Fruit fly (Drosophila melanogaster) whole organism, prepupa: ENCODE data around the gene Hers.

Source experiments
- Blimp-1 ChIP-seq: fragments of 200-800 bp; sonication (Bioruptor generic); optimal IDR thresholded peaks from 3 replicates; lab custom pipeline; 2017; ENCODE audit warnings: missing biosample characterization, missing genetic modification characterization, mild to moderate bottlenecking, moderate library complexity, missing genetic modification reagents
- CG10631 ChIP-seq: fragments of 200-800 bp; sonication (Bioruptor generic); optimal IDR thresholded peaks from 2 replicates; lab custom pipeline; 2016; ENCODE audit warnings: missing biosample characterization, missing genetic modification characterization
- CG10669 ChIP-seq: fragments of 200-800 bp; sonication (Bioruptor generic); optimal IDR thresholded peaks from 3 replicates; lab custom pipeline; 2018; ENCODE audit warnings: missing biosample characterization, mild to moderate bottlenecking, missing genetic modification characterization, moderate library complexity
- CG11294 ChIP-seq: fragments of 200-800 bp; sonication (Bioruptor generic); IDR thresholded peaks from 2 replicates; pipeline ENCODE4 v1.3.6; 2022; ENCODE audit warnings: missing biosample characterization, missing genetic modification characterization
- CG15336 ChIP-seq: fragments of 200-800 bp; sonication (Bioruptor generic); IDR thresholded peaks from 2 replicates; pipeline ENCODE4 v1.3.6; 2022; ENCODE audit warnings: missing biosample characterization, missing genetic modification characterization
- CG3032 ChIP-seq: fragments of 200-800 bp; optimal IDR thresholded peaks from 2 replicates; lab custom pipeline; 2019; ENCODE audit warnings: missing biosample characterization, mild to moderate bottlenecking, missing genetic modification characterization, moderate library complexity
- CG31627 ChIP-seq: fragments of 200-800 bp; sonication (Bioruptor generic); optimal IDR thresholded peaks from 3 replicates; lab custom pipeline; 2016; ENCODE audit warnings: missing biosample characterization, missing genetic modification characterization
- CG34406 ChIP-seq: fragments of 200-800 bp; sonication (Bioruptor generic); optimal IDR thresholded peaks from 3 replicates; lab custom pipeline; 2016; ENCODE audit warnings: missing biosample characterization, missing genetic modification characterization
- CG3919 ChIP-seq: fragments of 200-800 bp; sonication (Bioruptor generic); optimal IDR thresholded peaks from 3 replicates; lab custom pipeline; 2016; ENCODE audit warnings: missing biosample characterization, missing genetic modification characterization
- CG4318 ChIP-seq: fragments of 200-800 bp; sonication (Bioruptor generic); optimal IDR thresholded peaks from 3 replicates; lab custom pipeline; 2017; ENCODE audit warnings: missing biosample characterization, mild to moderate bottlenecking, missing genetic modification characterization
- CG6808 ChIP-seq: fragments of 200-800 bp; sonication (Bioruptor generic); optimal IDR thresholded peaks from 3 replicates; lab custom pipeline; 2017; ENCODE audit warnings: missing biosample characterization, missing genetic modification characterization, mild to moderate bottlenecking, moderate library complexity, missing genetic modification reagents
- CG6854 ChIP-seq: fragments of 200-800 bp; sonication (Bioruptor generic); optimal IDR thresholded peaks from 2 replicates; lab custom pipeline; 2017; ENCODE audit warnings: missing biosample characterization, mild to moderate bottlenecking, missing genetic modification characterization
- CG7368 ChIP-seq: fragments of 200-800 bp; sonication (Bioruptor generic); optimal IDR thresholded peaks from 3 replicates; lab custom pipeline; 2016; ENCODE audit warnings: missing biosample characterization, missing genetic modification characterization
- CG8119 ChIP-seq: fragments of 200-800 bp; sonication (Bioruptor generic); IDR thresholded peaks from 3 replicates; pipeline ENCODE4 v1.3.6; 2022; ENCODE audit warnings: missing biosample characterization, missing genetic modification characterization
- CG8319 ChIP-seq: fragments of 200-800 bp; sonication (Bioruptor generic); optimal IDR thresholded peaks from 3 replicates; lab custom pipeline; 2016; ENCODE audit warnings: missing biosample characterization, missing genetic modification characterization
- CG8632 ChIP-seq: fragments of 200-800 bp; sonication (Bioruptor generic); optimal IDR thresholded peaks from 3 replicates; lab custom pipeline; 2016; ENCODE audit warnings: missing biosample characterization, missing genetic modification characterization
- Eip78C ChIP-seq: fragments of 200-800 bp; sonication (Bioruptor generic); peaks from one replicate; lab custom pipeline; 2016; ENCODE audit warnings: missing biosample characterization, missing genetic modification characterization
- Ets21C ChIP-seq: fragments of 200-800 bp; sonication (Bioruptor generic); optimal IDR thresholded peaks from 3 replicates; lab custom pipeline; 2016; ENCODE audit warnings: missing biosample characterization, missing genetic modification characterization
- Ets96B ChIP-seq: fragments of 200-800 bp; optimal IDR thresholded peaks from 2 replicates; lab custom pipeline; 2019; ENCODE audit warnings: missing biosample characterization, mild to moderate bottlenecking, missing genetic modification characterization, moderate library complexity
- Hr38 ChIP-seq: sonication (Bioruptor generic); optimal IDR thresholded peaks from 2 replicates; lab custom pipeline; 2016; ENCODE audit warnings: missing biosample characterization, missing genetic modification characterization
- Hr39 ChIP-seq: fragments of 200-800 bp; sonication (Bioruptor generic); optimal IDR thresholded peaks from 2 replicates; lab custom pipeline; 2016; ENCODE audit warnings: missing biosample characterization, missing genetic modification characterization
- Hr4 ChIP-seq: fragments of 200-800 bp; sonication (Bioruptor generic); optimal IDR thresholded peaks from 3 replicates; lab custom pipeline; 2016; ENCODE audit warnings: missing biosample characterization, missing genetic modification characterization
- Lpt ChIP-seq: fragments of 200-800 bp; sonication (Bioruptor generic); optimal IDR thresholded peaks from 3 replicates; lab custom pipeline; 2016; ENCODE audit warnings: missing biosample characterization, missing genetic modification characterization
- Met ChIP-seq: fragments of 200-800 bp; sonication (Bioruptor generic); optimal IDR thresholded peaks from 3 replicates; lab custom pipeline; 2016; ENCODE audit warnings: missing biosample characterization, missing genetic modification characterization
- OdsH ChIP-seq: fragments of 200-800 bp; sonication (Bioruptor generic); optimal IDR thresholded peaks from 3 replicates; lab custom pipeline; 2016; ENCODE audit warnings: missing biosample characterization, missing genetic modification characterization
- Sox102F ChIP-seq: fragments of 200-800 bp; sonication (Bioruptor generic); optimal IDR thresholded peaks from 2 replicates; lab custom pipeline; 2016; ENCODE audit warnings: missing biosample characterization, mild to moderate bottlenecking, missing genetic modification characterization
- Sox15 ChIP-seq: fragments of 200-800 bp; sonication (Bioruptor generic); optimal IDR thresholded peaks from 3 replicates; lab custom pipeline; 2016; ENCODE audit warnings: missing biosample characterization, missing genetic modification characterization
- achi ChIP-seq: fragments of 200-800 bp; sonication (Bioruptor generic); optimal IDR thresholded peaks from 3 replicates; lab custom pipeline; 2016; ENCODE audit warnings: missing biosample characterization, missing genetic modification characterization
- dsx ChIP-seq: fragments of 200-800 bp; optimal IDR thresholded peaks from 3 replicates; lab custom pipeline; 2019; ENCODE audit warnings: missing biosample characterization, mild to moderate bottlenecking, missing genetic modification characterization, moderate library complexity; ENCODE audit not compliant: poor library complexity, severe bottlenecking
- esn ChIP-seq: fragments of 200-800 bp; sonication (Bioruptor generic); optimal IDR thresholded peaks from 2 replicates; lab custom pipeline; 2016; ENCODE audit warnings: missing biosample characterization, mild to moderate bottlenecking, missing genetic modification characterization, moderate library complexity
- fkh ChIP-seq: fragments of 200-800 bp; sonication (Bioruptor generic); optimal IDR thresholded peaks from 3 replicates; lab custom pipeline; 2017; ENCODE audit warnings: missing biosample characterization, mild to moderate bottlenecking, missing genetic modification characterization, moderate library complexity
- lz ChIP-seq: fragments of 200-800 bp; sonication (Bioruptor generic); optimal IDR thresholded peaks from 3 replicates; lab custom pipeline; 2016; ENCODE audit warnings: missing biosample characterization, missing genetic modification characterization
- pdm3 ChIP-seq: fragments of 200-800 bp; sonication (Bioruptor generic); optimal IDR thresholded peaks from 3 replicates; lab custom pipeline; 2016; ENCODE audit warnings: missing biosample characterization, missing genetic modification characterization
- salr ChIP-seq, 2 experiments: fragments of 200-800 bp; sonication (Bioruptor generic); optimal IDR thresholded peaks; 3 replicates each; lab custom pipeline; 2016 to 2018; ENCODE audit warnings: missing biosample characterization in 2 of 2, missing genetic modification characterization in 2 of 2, mild to moderate bottlenecking in 1 of 2
- spab ChIP-seq: fragments of 200-800 bp; sonication (Bioruptor generic); optimal IDR thresholded peaks from 2 replicates; lab custom pipeline; 2017; ENCODE audit warnings: missing biosample characterization, mild to moderate bottlenecking, missing genetic modification characterization, missing genetic modification reagents
- svp ChIP-seq: fragments of 200-800 bp; sonication (Bioruptor generic); peaks from one replicate; lab custom pipeline; 2016; ENCODE audit warnings: missing biosample characterization, missing genetic modification characterization
- vri ChIP-seq: fragments of 200-800 bp; sonication (Bioruptor generic); optimal IDR thresholded peaks from 3 replicates; lab custom pipeline; 2016; ENCODE audit warnings: missing biosample characterization, mild to moderate bottlenecking, missing genetic modification characterization

Gene Hers

dm6 chrX:19889128-19889756 lies 23.3 kb downstream of the Hers start (continued):
- TF ChIP-seq dsx (GFP tag; lab: Kevin White, UChicago), result peak; percentile 63
- peak; percentile 30 for TF ChIP-seq fkh (GFP tag; lab: Kevin White, UChicago)
- no peak for TF ChIP-seq Blimp-1 (GFP tag; lab: Kevin White, UChicago)
- TF ChIP-seq CG31627 (GFP tag; lab: Kevin White, UChicago), result peak; percentile 82
- peak; percentile 58 for TF ChIP-seq vri (GFP tag; lab: Kevin White, UChicago)
- TF ChIP-seq CG7368 (GFP tag; lab: Kevin White, UChicago), result peak; percentile 70
- no peak for TF ChIP-seq CG8319 (GFP tag; lab: Kevin White, UChicago)
- peak; percentile 66 for TF ChIP-seq Hr4 (GFP tag; lab: Kevin White, UChicago)
- peak; percentile 81 for TF ChIP-seq lz (GFP tag; lab: Kevin White, UChicago)
- peak; percentile 79 for TF ChIP-seq Sox102F (GFP tag; lab: Kevin White, UChicago)
- TF ChIP-seq CG8632 (GFP tag; lab: Kevin White, UChicago), result peak; percentile 76
- TF ChIP-seq CG4318, result peak; percentile 46
- TF ChIP-seq spab (GFP tag; lab: Kevin White, UChicago), result peak; percentile 50
- TF ChIP-seq CG8119 (GFP tag; lab: Robert Waterston, UW), result peak; percentile 33; the same call in 1 of the 3 replicates
- peak; percentile 85 for TF ChIP-seq Hr39 (GFP tag; lab: Kevin White, UChicago)
- peak; percentile 1 for TF ChIP-seq CG6854
- TF ChIP-seq esn (GFP tag; lab: Kevin White, UChicago), result peak; percentile 83
- peak in 1 of 2 experiments; percentile 76 for TF ChIP-seq salr (GFP tag; optimal IDR thresholded peaks at IDR 0.05; lab: Kevin White, UChicago)

DNA sequence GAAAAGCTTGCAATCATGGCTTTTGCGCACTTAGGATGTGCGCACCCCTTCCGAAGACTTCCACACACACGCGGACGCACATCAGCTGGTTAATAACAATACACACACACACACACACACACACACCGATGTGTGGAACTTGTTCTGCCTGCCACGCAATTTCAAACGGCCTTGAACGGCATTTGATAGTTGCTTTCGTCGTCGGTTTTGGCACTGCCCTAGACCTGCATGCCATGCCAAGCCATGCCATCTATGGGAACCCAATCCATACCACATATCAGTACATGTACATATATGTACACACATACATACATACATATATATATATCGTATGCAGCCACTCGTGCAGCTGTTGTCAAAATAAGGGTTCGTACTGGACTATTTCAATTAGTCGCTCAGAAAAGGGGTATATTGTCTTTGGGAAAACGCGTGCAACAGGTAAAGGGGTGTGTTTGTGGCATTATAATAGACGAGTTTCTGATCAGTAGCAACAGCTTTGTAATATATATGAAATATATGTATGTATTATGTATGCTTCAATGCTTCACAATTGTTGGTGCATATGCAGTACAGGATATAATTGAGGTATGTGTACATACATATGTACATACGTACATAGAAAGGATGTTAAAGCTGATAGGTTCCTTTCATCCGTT lies 24.2 kb downstream of the Hers start, which contains the start of gene amn:
amn (minus strand) TSS at position 51 of the 656 bp plus-strand sequence.
- TF ChIP-seq Hr38, result no peak
- no peak for TF ChIP-seq Lpt (GFP tag; lab: Kevin White, UChicago)
- no peak for TF ChIP-seq CG3919 (GFP tag; lab: Kevin White, UChicago)
- no peak for TF ChIP-seq CG6854
- TF ChIP-seq achi, result no peak
- no peak for TF ChIP-seq Sox15
- no peak for TF ChIP-seq CG10669 (GFP tag; lab: Kevin White, UChicago)
- no peak for TF ChIP-seq spab (GFP tag; lab: Kevin White, UChicago)
- TF ChIP-seq CG10631, result no peak
- TF ChIP-seq pdm3, result no peak
- TF ChIP-seq CG3032 (tag; lab: Kevin White, UChicago), result no peak
- TF ChIP-seq Ets21C (GFP tag; lab: Kevin White, UChicago), result no peak
- no peak for TF ChIP-seq CG34406 (GFP tag; lab: Kevin White, UChicago)
- no peak for TF ChIP-seq svp (GFP tag; lab: Kevin White, UChicago)
- TF ChIP-seq OdsH (GFP tag; lab: Kevin White, UChicago), result no peak
- no peak for TF ChIP-seq Sox102F (GFP tag; lab: Kevin White, UChicago)
- TF ChIP-seq Hr39 (GFP tag; lab: Kevin White, UChicago), result no peak
- TF ChIP-seq CG6808 (GFP tag; lab: Kevin White, UChicago), result no peak
- TF ChIP-seq Met (GFP tag; lab: Kevin White, UChicago), result no peak

DNA sequence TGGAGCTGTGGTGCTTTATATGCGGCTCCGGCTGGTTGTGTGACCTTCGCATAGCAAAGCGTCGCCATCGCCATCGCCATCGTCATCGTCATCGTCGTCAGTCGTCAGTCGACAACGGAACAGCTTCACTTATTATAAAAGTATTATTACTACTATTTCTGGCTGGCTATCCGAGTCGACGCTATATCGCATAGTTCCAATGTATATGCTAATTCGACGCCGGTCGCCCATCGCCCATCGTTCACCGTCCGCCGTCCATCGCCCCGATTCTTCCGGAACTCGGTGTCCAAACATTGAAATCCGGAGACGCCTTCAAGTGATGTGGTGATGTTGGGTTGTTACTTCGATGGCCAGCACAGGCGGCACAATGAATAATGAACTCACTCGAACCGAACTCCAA lies 26.1 kb downstream of the Hers start:
- no peak for TF ChIP-seq Ets96B (tag; lab: Kevin White, UChicago)
- no peak for TF ChIP-seq OdsH (GFP tag; lab: Kevin White, UChicago)
- no peak for TF ChIP-seq CG8632 (GFP tag; lab: Kevin White, UChicago)
- peak; percentile 41 for TF ChIP-seq Eip78C (GFP tag; lab: Kevin White, UChicago)
- no peak for TF ChIP-seq Hr39 (GFP tag; lab: Kevin White, UChicago)
- no peak for TF ChIP-seq CG7368 (GFP tag; lab: Kevin White, UChicago)
- no peak for TF ChIP-seq CG15336 (GFP tag; lab: Robert Waterston, UW)
- TF ChIP-seq CG11294, result no peak
- TF ChIP-seq Met (GFP tag; lab: Kevin White, UChicago), result no peak
- TF ChIP-seq, all 60 proteins: peak for 1
